Comparison of ENCODE assay signal across 6 fruit fly cellular contexts in the genomic region with DNA sequence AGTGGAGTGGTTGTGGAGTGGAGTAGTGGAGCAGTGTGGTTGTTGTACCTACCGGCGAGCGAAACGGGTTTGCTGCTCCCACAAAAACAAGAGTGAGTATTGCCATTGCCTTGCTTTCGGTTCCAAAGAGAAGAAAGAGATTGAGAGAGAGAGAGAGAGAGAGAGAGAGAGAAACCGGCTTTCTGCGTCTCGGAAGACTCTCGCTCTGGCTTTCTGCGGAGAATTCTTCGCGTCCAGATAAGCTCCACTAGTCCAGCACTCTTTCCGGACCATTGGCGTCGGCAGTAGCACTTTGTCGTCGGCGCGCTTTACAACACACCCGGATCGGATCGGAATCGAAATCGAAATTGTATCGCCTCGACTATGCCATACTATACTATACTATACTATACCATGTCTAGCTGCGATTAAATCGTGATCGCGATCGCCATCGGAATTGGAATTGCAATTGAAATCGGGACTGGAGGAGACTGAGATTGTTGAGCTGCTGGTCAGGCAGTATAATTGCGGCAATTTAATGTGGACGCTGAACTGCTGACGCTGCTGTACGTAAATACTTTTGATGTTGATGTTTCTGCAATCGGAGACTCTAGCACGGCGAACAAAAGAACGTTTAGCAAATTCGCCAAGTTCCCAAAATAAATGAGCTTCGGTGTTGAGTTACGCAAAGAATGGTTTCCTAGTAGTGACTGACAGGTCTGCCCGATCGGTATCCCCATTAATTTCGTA.
TF ChIP-seq lines count a peak whose summit lies in the region.

Gene Cad86C (plus strand): TSS at position 284 of the 729 bp plus-strand sequence.

- TF ChIP-seq CTCF in whole organism, embryonic (GFP tag; optimal IDR thresholded peaks at IDR 0.05; lab: Kevin White, UChicago), result no peak

TF ChIP-seq in whole organism, 6 proteins besides CTCF, POLR2A, EP300 and RAD21:
- TF ChIP-seq usp (GFP tag; optimal IDR thresholded peaks at IDR 0.05; lab: Kevin White, UChicago) (no peak), Dll (optimal IDR thresholded peaks at IDR 0.05; lab: Kevin White, UChicago) (peak; percentile 84), EcR (GFP tag; optimal IDR thresholded peaks at IDR 0.05; lab: Kevin White, UChicago) (no peak), pan (optimal IDR thresholded peaks at IDR 0.05; lab: Kevin White, UChicago) (no peak), CG8478 (optimal IDR thresholded peaks at IDR 0.05; lab: Kevin White, UChicago) (no peak)

TF ChIP-seq in whole organism, adult, 20 proteins besides CTCF, POLR2A, EP300 and RAD21:
- TF ChIP-seq bab1 (GFP tag; optimal IDR thresholded peaks at IDR 0.05; lab: Kevin White, UChicago) (peak; percentile 51), Hr96 (GFP tag; optimal IDR thresholded peaks at IDR 0.05; lab: Kevin White, UChicago) (no peak), CG7045 (GFP tag; optimal IDR thresholded peaks at IDR 0.05; lab: Kevin White, UChicago) (peak; percentile 10), tj (GFP tag; optimal IDR thresholded peaks at IDR 0.05; lab: Kevin White, UChicago) (peak; percentile 94), CG14711 (tag; optimal IDR thresholded peaks at IDR 0.05; lab: Kevin White, UChicago) (no peak)

TF ChIP-seq in whole organism, embryonic, 481 proteins besides CTCF, POLR2A, EP300 and RAD21 (continues in another document):
- TF ChIP-seq gcm2 (GFP tag; optimal IDR thresholded peaks at IDR 0.05; lab: Kevin White, UChicago), result no peak
- no peak for TF ChIP-seq Mad (GFP tag; optimal IDR thresholded peaks at IDR 0.05; lab: Kevin White, UChicago)
- no peak for TF ChIP-seq CG14710 (tag; optimal IDR thresholded peaks at IDR 0.05; lab: Kevin White, UChicago)
- TF ChIP-seq CG7839 (tag; optimal IDR thresholded peaks at IDR 0.05; lab: Kevin White, UChicago), result no peak
- no peak for TF ChIP-seq Gsc (GFP tag; IDR thresholded peaks at IDR 0.05; lab: Robert Waterston, UW)
- no peak for TF ChIP-seq CG11696 (GFP tag; IDR thresholded peaks at IDR 0.05; lab: Robert Waterston, UW)
- no peak for TF ChIP-seq dati (GFP tag; IDR thresholded peaks at IDR 0.05; lab: Robert Waterston, UW)
- peak; percentile 51 for TF ChIP-seq D19B (GFP tag; optimal IDR thresholded peaks at IDR 0.05; lab: Kevin White, UChicago)
- no peak for TF ChIP-seq CG7357 (GFP tag; IDR thresholded peaks at IDR 0.05; lab: Robert Waterston, UW)
- no peak for TF ChIP-seq CG12659 (GFP tag; optimal IDR thresholded peaks at IDR 0.05; lab: Kevin White, UChicago)
- no peak for TF ChIP-seq Hmx (GFP tag; optimal IDR thresholded peaks at IDR 0.05; lab: Kevin White, UChicago)
- TF ChIP-seq gcm (GFP tag; optimal IDR thresholded peaks at IDR 0.05; lab: Kevin White, UChicago), result no peak
- peak; percentile 58; the same call in 2 of the 4 replicates for TF ChIP-seq Dll (GFP tag; IDR thresholded peaks at IDR 0.05; lab: Robert Waterston, UW; ENCODE audit: partially characterized antibody)
- no peak for TF ChIP-seq Hr51 (GFP tag; optimal IDR thresholded peaks at IDR 0.05; lab: Kevin White, UChicago)
- no peak for TF ChIP-seq CG32772 (GFP tag; IDR thresholded peaks at IDR 0.05; lab: Robert Waterston, UW)
- TF ChIP-seq NC2α (GFP tag; optimal IDR thresholded peaks at IDR 0.05; lab: Kevin White, UChicago), result no peak
- no peak for TF ChIP-seq Meics (GFP tag; optimal IDR thresholded peaks at IDR 0.05; lab: Kevin White, UChicago)
- no peak for TF ChIP-seq fru (optimal IDR thresholded peaks at IDR 0.05; lab: Kevin White, UChicago)
- no peak for TF ChIP-seq CG15601 (tag; optimal IDR thresholded peaks at IDR 0.05; lab: Kevin White, UChicago)

TF ChIP-seq in whole organism, prepupa, 60 proteins besides CTCF, POLR2A, EP300 and RAD21 (continues in another document):
- TF ChIP-seq eg (GFP tag; IDR thresholded peaks at IDR 0.05; lab: Robert Waterston, UW) (peak; percentile 35; the same call in 2 of the 3 replicates), fd85E (GFP tag; optimal IDR thresholded peaks at IDR 0.05; lab: Kevin White, UChicago) (peak; percentile 64), salr (GFP tag; optimal IDR thresholded peaks at IDR 0.05; lab: Kevin White, UChicago) (no peak), CG10669 (GFP tag; optimal IDR thresholded peaks at IDR 0.05; lab: Kevin White, UChicago) (peak; percentile 17), CG15336 (GFP tag; IDR thresholded peaks at IDR 0.05; lab: Robert Waterston, UW) (peak; percentile 26; the same call in 1 of the 2 replicates), CG9139 (GFP tag; optimal IDR thresholded peaks at IDR 0.05; lab: Kevin White, UChicago) (peak; percentile 78), CG6854 (GFP tag; optimal IDR thresholded peaks at IDR 0.05; lab: Kevin White, UChicago) (peak; percentile 67), CG7368 (GFP tag; optimal IDR thresholded peaks at IDR 0.05; lab: Kevin White, UChicago) (no peak), Smox (GFP tag; optimal IDR thresholded peaks at IDR 0.05; lab: Kevin White, UChicago) (no peak), Gug (GFP tag; IDR thresholded peaks at IDR 0.05; lab: Robert Waterston, UW) (no peak), CG10631 (GFP tag; optimal IDR thresholded peaks at IDR 0.05; lab: Kevin White, UChicago) (no peak), ss (GFP tag; optimal IDR thresholded peaks at IDR 0.05; lab: Kevin White, UChicago) (peak; percentile 57 to 77), Sox14 (GFP tag; optimal IDR thresholded peaks at IDR 0.05; lab: Kevin White, UChicago) (no peak), vri (GFP tag; optimal IDR thresholded peaks at IDR 0.05; lab: Kevin White, UChicago) (peak; percentile 11), CG6808 (GFP tag; optimal IDR thresholded peaks at IDR 0.05; lab: Kevin White, UChicago) (peak; percentile 47), Met (GFP tag; optimal IDR thresholded peaks at IDR 0.05; lab: Kevin White, UChicago) (no peak), CG4318 (GFP tag; optimal IDR thresholded peaks at IDR 0.05; lab: Kevin White, UChicago) (no peak), CG8119 (GFP tag; IDR thresholded peaks at IDR 0.05; lab: Robert Waterston, UW) (peak; percentile 65; the same call in 2 of the 3 replicates), cyc (GFP tag; optimal IDR thresholded peaks at IDR 0.05; lab: Kevin White, UChicago) (no peak)

TF ChIP-seq in whole organism, pupa, 21 proteins besides CTCF, POLR2A, EP300 and RAD21 (continues in another document):
- TF ChIP-seq CG13204 (GFP tag; optimal IDR thresholded peaks at IDR 0.05; lab: Kevin White, UChicago), result peak; percentile 25
- TF ChIP-seq CG10348 (GFP tag; IDR thresholded peaks at IDR 0.05; lab: Robert Waterston, UW), result no peak
- peak; percentile 53; the same call in 2 of the 3 replicates for TF ChIP-seq CG4496 (GFP tag; IDR thresholded peaks at IDR 0.05; lab: Robert Waterston, UW)
- TF ChIP-seq Pif1B (GFP tag; optimal IDR thresholded peaks at IDR 0.05; lab: Kevin White, UChicago), result peak; percentile 54
- TF ChIP-seq fd96Ca (GFP tag; IDR thresholded peaks at IDR 0.05; lab: Robert Waterston, UW), result peak; percentile 54; the same call in 2 of the 3 replicates
- TF ChIP-seq CG32121 (GFP tag; IDR thresholded peaks at IDR 0.05; lab: Robert Waterston, UW), result peak; percentile 44; the same call in 1 of the 2 replicates
- TF ChIP-seq gl (tag; optimal IDR thresholded peaks at IDR 0.05; lab: Kevin White, UChicago), result no peak
- peak; percentile 68 for TF ChIP-seq CG12605 (GFP tag; IDR thresholded peaks at IDR 0.05; lab: Robert Waterston, UW)
- TF ChIP-seq Pif1A (GFP tag; optimal IDR thresholded peaks at IDR 0.05; lab: Kevin White, UChicago), result peak; percentile 51
- no peak for TF ChIP-seq CG17806 (tag; optimal IDR thresholded peaks at IDR 0.05; lab: Kevin White, UChicago)
- TF ChIP-seq CG14655 (GFP tag; optimal IDR thresholded peaks at IDR 0.05; lab: Kevin White, UChicago), result peak; percentile 7
- TF ChIP-seq rn (GFP tag; IDR thresholded peaks at IDR 0.05; lab: Robert Waterston, UW), result no peak
- TF ChIP-seq D1 (tag; optimal IDR thresholded peaks at IDR 0.05; lab: Kevin White, UChicago), result no peak
- no peak for TF ChIP-seq CG9948 (tag; optimal IDR thresholded peaks at IDR 0.05; lab: Kevin White, UChicago)
- peak; percentile 7 for TF ChIP-seq CG8301 (tag; optimal IDR thresholded peaks at IDR 0.05; lab: Kevin White, UChicago)
- TF ChIP-seq Snoo (tag; optimal IDR thresholded peaks at IDR 0.05; lab: Kevin White, UChicago), result peak; percentile 10
- peak; percentile 75 for TF ChIP-seq EcR (GFP tag; optimal IDR thresholded peaks at IDR 0.05; lab: Kevin White, UChicago)
- peak; percentile 19 for TF ChIP-seq CG8159 (tag; optimal IDR thresholded peaks at IDR 0.05; lab: Kevin White, UChicago)
- no peak for TF ChIP-seq CG15710 (tag; optimal IDR thresholded peaks at IDR 0.05; lab: Kevin White, UChicago)
- no peak for TF ChIP-seq CG34367 (tag; optimal IDR thresholded peaks at IDR 0.05; lab: Kevin White, UChicago)

TF ChIP-seq in whole organism, wandering third instar larva, 38 proteins besides CTCF, POLR2A, EP300 and RAD21 (continues in another document):
- no peak for TF ChIP-seq ey (GFP tag; optimal IDR thresholded peaks at IDR 0.05; lab: Kevin White, UChicago)
- peak; percentile 28 for TF ChIP-seq brk (GFP tag; optimal IDR thresholded peaks at IDR 0.05; lab: Kevin White, UChicago)
- TF ChIP-seq Abd-B (GFP tag; optimal IDR thresholded peaks at IDR 0.05; lab: Kevin White, UChicago), result no peak
- TF ChIP-seq CG9705 (GFP tag; optimal IDR thresholded peaks at IDR 0.05; lab: Kevin White, UChicago), result no peak
- TF ChIP-seq psq (GFP tag; optimal IDR thresholded peaks at IDR 0.05; lab: Kevin White, UChicago), result no peak
- no peak for TF ChIP-seq lola (GFP tag; optimal IDR thresholded peaks at IDR 0.05; lab: Kevin White, UChicago)
- no peak for TF ChIP-seq br (GFP tag; optimal IDR thresholded peaks at IDR 0.05; lab: Kevin White, UChicago)
- no peak for TF ChIP-seq Myc (optimal IDR thresholded peaks at IDR 0.05; lab: Kevin White, UChicago)
- no peak for TF ChIP-seq Sp1 (GFP tag; optimal IDR thresholded peaks at IDR 0.05; lab: Kevin White, UChicago)
- peak; percentile 6 for TF ChIP-seq rgr (GFP tag; optimal IDR thresholded peaks at IDR 0.05; lab: Kevin White, UChicago)
- TF ChIP-seq Hnf4 (GFP tag; optimal IDR thresholded peaks at IDR 0.05; lab: Kevin White, UChicago), result no peak
- TF ChIP-seq Vsx2 (GFP tag; optimal IDR thresholded peaks at IDR 0.05; lab: Kevin White, UChicago; ENCODE audit: partially characterized antibody), result peak; percentile 93
- TF ChIP-seq tai (GFP tag; optimal IDR thresholded peaks at IDR 0.05; lab: Kevin White, UChicago), result no peak
- no peak for TF ChIP-seq sv (GFP tag; optimal IDR thresholded peaks at IDR 0.05; lab: Kevin White, UChicago)
- peak; percentile 4 for TF ChIP-seq CrebA (GFP tag; optimal IDR thresholded peaks at IDR 0.05; lab: Kevin White, UChicago; ENCODE audit: borderline replicate concordance)
- TF ChIP-seq OdsH (GFP tag; optimal IDR thresholded peaks at IDR 0.05; lab: Kevin White, UChicago), result no peak
- peak; percentile 67 for TF ChIP-seq Rel (GFP tag; optimal IDR thresholded peaks at IDR 0.05; lab: Kevin White, UChicago)
- TF ChIP-seq Rel (tag; optimal IDR thresholded peaks at IDR 0.05; lab: Kevin White, UChicago), result no peak
- TF ChIP-seq dsf (GFP tag; optimal IDR thresholded peaks at IDR 0.05; lab: Kevin White, UChicago; ENCODE audit: borderline replicate concordance), result no peak
- no peak for TF ChIP-seq N (GFP tag; optimal IDR thresholded peaks at IDR 0.05; lab: Kevin White, UChicago)
- TF ChIP-seq Hr83 (GFP tag; optimal IDR thresholded peaks at IDR 0.05; lab: Kevin White, UChicago; ENCODE audit: poor library complexity, severe bottlenecking), result peak; percentile 25
- no peak for TF ChIP-seq dmrt93B (GFP tag; optimal IDR thresholded peaks at IDR 0.05; lab: Kevin White, UChicago)
